Fruit fly (Drosophila melanogaster) whole organism, wandering third instar larva: Measurements from ENCODE around the gene CG32988.

Source experiments
- br ChIP-seq: fragments of 200-800 bp; sonication (Bioruptor generic); optimal IDR thresholded peaks from 2 replicates; lab custom pipeline; 2016; ENCODE audit warnings: missing biosample characterization, missing genetic modification characterization
- brk ChIP-seq: fragments of 200-800 bp; sonication (Bioruptor generic); optimal IDR thresholded peaks from 2 replicates; lab custom pipeline; 2016; ENCODE audit warnings: missing biosample characterization, mild to moderate bottlenecking, missing genetic modification characterization
- lola ChIP-seq: fragments of >200 bp; optimal IDR thresholded peaks from 2 replicates; lab custom pipeline; 2017; ENCODE audit warnings: missing biosample characterization, missing genetic modification characterization

DNA sequence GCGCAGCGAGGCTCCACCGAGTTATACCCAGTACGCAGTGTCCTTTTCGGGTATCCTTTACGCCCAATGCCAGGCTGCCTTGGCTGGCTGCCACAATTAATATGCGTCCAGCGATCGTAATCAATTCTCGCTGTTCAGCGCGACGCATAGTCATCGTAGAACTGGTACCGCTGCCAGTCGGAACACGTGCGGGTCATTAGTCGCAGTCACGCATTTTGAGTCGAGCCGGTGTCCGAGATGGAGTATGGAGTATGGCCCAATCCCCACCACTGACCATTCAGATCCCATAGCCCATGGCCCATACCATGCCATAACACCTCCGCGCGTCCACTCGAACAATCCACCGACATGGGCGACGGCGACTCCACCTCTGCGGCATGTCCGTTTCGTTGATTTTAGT is 6.9 kb upstream of the CG32988 start:
- TF ChIP-seq br (no peak), brk (no peak), lola (GFP tag; lab: Kevin White, UChicago) (no peak)
